Worm (Caenorhabditis elegans) whole organism, L3 larva: ENCODE results near the gene lin-2.

Experiments used
- R02D3.7 ChIP-seq: fragments of 150-350 bp; optimal IDR thresholded peaks from 2 replicates; lab custom pipeline; 2014; ENCODE audit warnings: missing biosample characterization, missing genetic modification characterization
- ZK546.5 ChIP-seq: sonication (generic microtip); optimal IDR thresholded peaks from 2 replicates; lab custom pipeline; 2017; ENCODE audit warnings: missing biosample characterization, missing genetic modification characterization
- aly-2 ChIP-seq: fragments of 150-350 bp; optimal IDR thresholded peaks from 2 replicates; lab custom pipeline; 2014; ENCODE audit warnings: missing biosample characterization, missing genetic modification characterization
- ama-1 ChIP-seq: fragments of 150-350 bp; optimal IDR thresholded peaks from 2 replicates; lab custom pipeline; 2018
- ceh-16 ChIP-seq: sonication (generic microtip); optimal IDR thresholded peaks from 2 replicates; lab custom pipeline; 2017; ENCODE audit warnings: missing biosample characterization, missing genetic modification characterization
- ceh-28 ChIP-seq: fragments of 150-350 bp; optimal IDR thresholded peaks from 2 replicates; lab custom pipeline; 2014; ENCODE audit warnings: missing biosample characterization, missing genetic modification reagents, missing genetic modification characterization
- ceh-82 ChIP-seq: fragments of 150-350 bp; optimal IDR thresholded peaks from 2 replicates; lab custom pipeline; 2014; ENCODE audit warnings: missing biosample characterization, missing genetic modification characterization
- ceh-9 ChIP-seq: sonication (generic microtip); optimal IDR thresholded peaks from 2 replicates; lab custom pipeline; 2018; ENCODE audit warnings: missing biosample characterization, missing genetic modification characterization
- daf-12 ChIP-seq: fragments of 150-350 bp; optimal IDR thresholded peaks from 2 replicates; lab custom pipeline; 2014; ENCODE audit warnings: missing biosample characterization, missing genetic modification reagents, missing genetic modification characterization
- egl-27 ChIP-seq: sonication (generic microtip); optimal IDR thresholded peaks from 4 replicates; lab custom pipeline; 2017; ENCODE audit warnings: missing biosample characterization, missing genetic modification reagents, missing genetic modification characterization
- egl-5 ChIP-seq: fragments of 150-350 bp; optimal IDR thresholded peaks from 2 replicates; lab custom pipeline; 2017; ENCODE audit warnings: missing biosample characterization, missing genetic modification reagents, missing genetic modification characterization, inconsistent platforms
- elt-1 ChIP-seq: fragments of 150-350 bp; optimal IDR thresholded peaks from 2 replicates; lab custom pipeline; 2014; ENCODE audit warnings: missing biosample characterization, missing genetic modification characterization
- elt-2 ChIP-seq: sonication (generic microtip); optimal IDR thresholded peaks from 2 replicates; lab custom pipeline; 2016; ENCODE audit warnings: missing genetic modification reagents, mild to moderate bottlenecking, missing genetic modification characterization, missing compliant biosample characterization
- elt-3 ChIP-seq, 3 experiments: fragments of 150-350 bp in 1 of 3; sonication (generic microtip) in 2 of 3; optimal IDR thresholded peaks; 2 replicates in 2 of 3; 4 replicates in 1 of 3; lab custom pipeline; 2014 to 2017; ENCODE audit warnings: missing biosample characterization in 3 of 3, missing genetic modification characterization in 3 of 3
- eor-1 ChIP-seq, 2 experiments: fragments of 150-350 bp; optimal IDR thresholded peaks; 2 replicates each; lab custom pipeline; 2014 to 2018; ENCODE audit warnings: missing biosample characterization in 2 of 2, missing genetic modification characterization in 2 of 2
- fkh-10 ChIP-seq: sonication (generic microtip); optimal IDR thresholded peaks from 2 replicates; lab custom pipeline; 2017; ENCODE audit warnings: missing biosample characterization, missing genetic modification reagents, missing genetic modification characterization
- fkh-2 ChIP-seq: fragments of 150-350 bp; optimal IDR thresholded peaks from 2 replicates; lab custom pipeline; 2014; ENCODE audit warnings: missing biosample characterization, missing genetic modification reagents, missing genetic modification characterization
- fos-1 ChIP-seq: fragments of 150-350 bp; optimal IDR thresholded peaks from 2 replicates; lab custom pipeline; 2014; ENCODE audit warnings: missing biosample characterization, missing genetic modification characterization
- hmg-11 ChIP-seq: sonication (generic microtip); optimal IDR thresholded peaks from 2 replicates; lab custom pipeline; 2016; ENCODE audit warnings: missing genetic modification characterization, missing compliant biosample characterization
- jun-1 ChIP-seq: fragments of 150-350 bp; optimal IDR thresholded peaks from 2 replicates; lab custom pipeline; 2014; ENCODE audit warnings: missing biosample characterization, missing genetic modification reagents, missing genetic modification characterization
- lin-15B ChIP-seq: fragments of 150-350 bp; optimal IDR thresholded peaks from 2 replicates; lab custom pipeline; 2014; ENCODE audit warnings: missing biosample characterization, missing genetic modification characterization
- lin-39 ChIP-seq: fragments of 150-350 bp; optimal IDR thresholded peaks from 2 replicates; lab custom pipeline; 2018; ENCODE audit warnings: missing biosample characterization, missing genetic modification reagents, missing genetic modification characterization
- lsy-12 ChIP-seq: sonication (generic microtip); optimal IDR thresholded peaks from 2 replicates; lab custom pipeline; 2016; ENCODE audit warnings: mild to moderate bottlenecking, missing genetic modification characterization, missing compliant biosample characterization
- mdl-1 ChIP-seq: fragments of 150-350 bp; optimal IDR thresholded peaks from 2 replicates; lab custom pipeline; 2014; ENCODE audit warnings: missing biosample characterization, missing genetic modification characterization
- mml-1 ChIP-seq: fragments of 150-350 bp; sonication (generic microtip); optimal IDR thresholded peaks from 3 replicates; lab custom pipeline; 2014; ENCODE audit warnings: missing biosample characterization, missing genetic modification characterization
- nfya-1 ChIP-seq: sonication (generic microtip); optimal IDR thresholded peaks from 2 replicates; lab custom pipeline; 2017; ENCODE audit warnings: missing genetic modification characterization, mild to moderate bottlenecking, missing compliant biosample characterization, antibody characterized with exemption, moderate library complexity; ENCODE audit not compliant: insufficient read depth
- nhr-11 ChIP-seq: fragments of 150-350 bp; optimal IDR thresholded peaks from 2 replicates; lab custom pipeline; 2014; ENCODE audit warnings: missing biosample characterization, missing genetic modification characterization
- nhr-12 ChIP-seq: fragments of 150-350 bp; optimal IDR thresholded peaks from 2 replicates; lab custom pipeline; 2014; ENCODE audit warnings: missing biosample characterization, missing genetic modification characterization
- nhr-23 ChIP-seq: fragments of 150-350 bp; optimal IDR thresholded peaks from 2 replicates; lab custom pipeline; 2014; ENCODE audit warnings: missing biosample characterization, missing genetic modification reagents, missing genetic modification characterization
- nhr-237 ChIP-seq: fragments of 150-350 bp; optimal IDR thresholded peaks from 2 replicates; lab custom pipeline; 2014; ENCODE audit warnings: missing biosample characterization, missing genetic modification characterization
- nhr-25 ChIP-seq: sonication (generic microtip); optimal IDR thresholded peaks from 2 replicates; lab custom pipeline; 2017; ENCODE audit warnings: missing biosample characterization, missing genetic modification characterization
- nhr-28 ChIP-seq: fragments of 150-350 bp; optimal IDR thresholded peaks from 2 replicates; lab custom pipeline; 2014; ENCODE audit warnings: missing biosample characterization, missing genetic modification characterization
- nhr-43 ChIP-seq: sonication (generic microtip); optimal IDR thresholded peaks from 2 replicates; lab custom pipeline; 2016; ENCODE audit warnings: mild to moderate bottlenecking, missing genetic modification characterization, missing compliant biosample characterization; ENCODE audit not compliant: poor library complexity, severe bottlenecking
- nhr-67 ChIP-seq: fragments of 150-350 bp; optimal IDR thresholded peaks from 2 replicates; lab custom pipeline; 2014; ENCODE audit warnings: missing biosample characterization, missing genetic modification characterization
- nhr-76 ChIP-seq: fragments of 150-350 bp; sonication (generic microtip); optimal IDR thresholded peaks from 5 replicates; lab custom pipeline; 2014; ENCODE audit warnings: missing biosample characterization, missing genetic modification characterization
- nhr-77 ChIP-seq: fragments of 150-350 bp; optimal IDR thresholded peaks from 2 replicates; lab custom pipeline; 2014; ENCODE audit warnings: missing biosample characterization, missing genetic modification characterization
- pha-4 ChIP-seq: fragments of 150-350 bp; optimal IDR thresholded peaks from 2 replicates; lab custom pipeline; 2014; ENCODE audit warnings: missing biosample characterization, missing genetic modification reagents, missing genetic modification characterization
- pqm-1 ChIP-seq: fragments of 150-350 bp; optimal IDR thresholded peaks from 2 replicates; lab custom pipeline; 2017; ENCODE audit warnings: missing biosample characterization, missing genetic modification characterization, inconsistent platforms
- sea-2 ChIP-seq: fragments of 150-350 bp; sonication (generic microtip); optimal IDR thresholded peaks from 4 replicates; lab custom pipeline; 2014; ENCODE audit warnings: missing biosample characterization, missing genetic modification reagents, missing genetic modification characterization
- skn-1 ChIP-seq: fragments of 150-350 bp; optimal IDR thresholded peaks from 2 replicates; lab custom pipeline; 2014; ENCODE audit warnings: missing biosample characterization, missing genetic modification characterization
- snpc-4 ChIP-seq: fragments of 150-350 bp; optimal IDR thresholded peaks from 2 replicates; lab custom pipeline; 2014; ENCODE audit warnings: missing biosample characterization, missing genetic modification characterization
- tbx-2 ChIP-seq: sonication (generic microtip); optimal IDR thresholded peaks from 2 replicates; lab custom pipeline; 2016; ENCODE audit warnings: mild to moderate bottlenecking, missing genetic modification characterization, missing compliant biosample characterization
- unc-39 ChIP-seq: sonication (generic microtip); optimal IDR thresholded peaks from 4 replicates; lab custom pipeline; 2017; ENCODE audit warnings: missing biosample characterization, missing genetic modification characterization
- unc-62 ChIP-seq: fragments of 150-350 bp; sonication (generic microtip); optimal IDR thresholded peaks from 4 replicates; lab custom pipeline; 2014; ENCODE audit warnings: missing biosample characterization, missing genetic modification reagents, missing genetic modification characterization
- zag-1 ChIP-seq: fragments of 150-350 bp; optimal IDR thresholded peaks from 2 replicates; lab custom pipeline; 2014; ENCODE audit warnings: missing biosample characterization, missing genetic modification characterization
- ztf-11 ChIP-seq: fragments of 150-350 bp; optimal IDR thresholded peaks from 2 replicates; lab custom pipeline; 2014; ENCODE audit warnings: missing biosample characterization, missing genetic modification characterization
- ztf-4 ChIP-seq: fragments of 150-350 bp; optimal IDR thresholded peaks from 2 replicates; lab custom pipeline; 2014; ENCODE audit warnings: missing biosample characterization, missing genetic modification characterization

The lin-2 gene

DNA sequence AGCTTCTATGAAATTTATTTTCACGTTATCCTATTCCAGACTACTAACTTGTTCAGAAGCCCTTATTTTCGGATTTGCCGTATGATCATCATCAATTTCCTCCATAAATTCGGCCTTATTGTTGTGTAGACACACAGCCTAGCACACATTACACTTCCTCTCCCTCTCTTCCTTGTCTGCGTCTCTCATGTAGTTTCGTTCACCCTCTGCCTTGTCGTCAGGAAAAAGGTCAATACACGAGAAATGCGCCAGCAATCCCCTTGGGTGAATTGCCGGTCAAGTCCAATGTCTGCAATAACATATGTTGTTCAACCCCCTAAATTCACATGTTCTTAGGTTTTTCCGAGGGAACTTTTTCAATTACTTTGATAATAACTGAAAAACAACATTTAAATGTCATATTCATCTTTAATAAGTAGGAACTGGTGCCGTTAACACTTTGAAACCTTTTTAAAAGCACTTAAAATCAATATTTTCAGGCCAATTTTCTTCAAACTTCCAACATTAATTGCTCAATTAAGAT lies 20.0 kb downstream of the lin-2 start, which contains the start of gene F17E5.2:
Gene F17E5.2, plus strand, starts transcription at position 473 of the 523 bp plus-strand sequence.
- TF ChIP-seq unc-39 (tag; lab: Kevin White, UChicago), result no peak
- TF ChIP-seq skn-1 (tag; lab: Kevin White, UChicago), result peak; percentile 79
- peak; percentile 96 for TF ChIP-seq hmg-11
- peak; percentile 59 for TF ChIP-seq R02D3.7 (tag; lab: Kevin White, UChicago)
- peak; percentile 14 for TF ChIP-seq nhr-76
- peak; percentile 65 for TF ChIP-seq pqm-1
- peak; percentile 85 for TF ChIP-seq jun-1 (tag; lab: Kevin White, UChicago)
- TF ChIP-seq ama-1 (lab: Kevin White, UChicago), result peak; percentile 46
- TF ChIP-seq nfya-1 (tag; lab: Kevin White, UChicago), result peak; percentile 92
- TF ChIP-seq nhr-25, result peak; percentile 99
- no peak for TF ChIP-seq ceh-16 (tag; lab: Kevin White, UChicago)
- TF ChIP-seq nhr-23 (tag; lab: Kevin White, UChicago), result peak; percentile 97
- no peak for TF ChIP-seq ztf-11 (tag; lab: Kevin White, UChicago)
- peak; percentile 85 for TF ChIP-seq nhr-77 (tag; lab: Kevin White, UChicago)
- no peak for TF ChIP-seq daf-12 (tag; lab: Kevin White, UChicago)
- no peak for TF ChIP-seq ceh-9
- peak; percentile 91 for TF ChIP-seq tbx-2 (tag; lab: Kevin White, UChicago)
- no peak for TF ChIP-seq nhr-67 (tag; lab: Kevin White, UChicago)
- peak; percentile 97 for TF ChIP-seq lin-39 (tag; lab: Kevin White, UChicago)
- no peak for TF ChIP-seq fos-1 (tag; lab: Kevin White, UChicago)
- TF ChIP-seq lin-15B (tag; lab: Kevin White, UChicago), result peak; percentile 80
- TF ChIP-seq ZK546.5, result no peak
- TF ChIP-seq pha-4 (tag; lab: Kevin White, UChicago), result peak; percentile 97
- no peak for TF ChIP-seq mdl-1
- TF ChIP-seq elt-2 (tag; lab: Kevin White, UChicago), result peak; percentile 77
- TF ChIP-seq elt-1, result peak; percentile 75
- TF ChIP-seq nhr-43, result peak; percentile 87
- peak; percentile 30 for TF ChIP-seq ztf-4 (tag; lab: Kevin White, UChicago)
- TF ChIP-seq egl-27 (tag; lab: Kevin White, UChicago), result peak; percentile 59
- TF ChIP-seq sea-2 (GFP tag; lab: Kevin White, UChicago), result peak; percentile 10
- no peak for TF ChIP-seq zag-1 (tag; lab: Kevin White, UChicago)
- TF ChIP-seq aly-2 (tag; lab: Kevin White, UChicago), result no peak
- no peak for TF ChIP-seq nhr-12 (tag; lab: Kevin White, UChicago)
- TF ChIP-seq unc-62 (GFP tag; lab: Kevin White, UChicago), result peak; percentile 20
- no peak for TF ChIP-seq fkh-2 (tag; lab: Kevin White, UChicago)
- peak in 2 of 3 experiments; percentile 65 to 76 for TF ChIP-seq elt-3 (tag; optimal IDR thresholded peaks at IDR 0.05; lab: Kevin White, UChicago)
- peak; percentile 92 for TF ChIP-seq snpc-4
- TF ChIP-seq nhr-237 (tag; lab: Kevin White, UChicago), result no peak
- TF ChIP-seq mml-1 (tag; lab: Kevin White, UChicago), result no peak
- peak; percentile 77 for TF ChIP-seq nhr-11 (tag; lab: Kevin White, UChicago)
- TF ChIP-seq ceh-28 (tag; lab: Kevin White, UChicago), result peak; percentile 86
- peak; percentile 82 for TF ChIP-seq fkh-10 (GFP tag; lab: Kevin White, UChicago)
- TF ChIP-seq eor-1 (tag; optimal IDR thresholded peaks at IDR 0.05; lab: Kevin White, UChicago), result no peak
- peak; percentile 75 for TF ChIP-seq ceh-82
- TF ChIP-seq lsy-12 (tag; lab: Kevin White, UChicago), result peak; percentile 86
- TF ChIP-seq egl-5 (tag; lab: Kevin White, UChicago), result peak; percentile 95
- no peak for TF ChIP-seq nhr-28 (tag; lab: Kevin White, UChicago)
